Worm (Caenorhabditis elegans): Measurements from ENCODE around the gene unc-7.

unc-7 gene

DNA sequence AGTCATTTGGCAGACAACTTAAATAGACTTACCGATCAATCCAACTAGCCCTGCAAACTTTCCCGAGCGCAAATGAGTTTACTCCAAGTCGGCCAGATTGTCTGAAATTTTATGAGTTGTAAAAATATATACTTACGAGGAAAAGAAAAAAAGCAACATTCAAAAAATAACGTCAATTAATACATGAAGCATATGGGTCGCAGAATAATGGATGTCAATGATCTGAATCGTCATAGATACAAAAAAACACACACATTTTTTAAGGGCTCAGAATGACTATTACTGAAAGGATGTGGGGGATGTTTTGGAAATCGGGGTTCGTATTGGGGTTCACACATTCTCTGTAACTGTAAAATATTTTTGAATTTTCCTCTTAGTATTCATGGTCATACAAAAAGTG is at the start of gene unc-7:
TSS of gene unc-7 (minus strand) at position 101 of the 400 bp plus-strand sequence.
- no peak for TF ChIP-seq unc-62 (GFP tag; optimal IDR thresholded peaks at IDR 0.05)

DNA sequence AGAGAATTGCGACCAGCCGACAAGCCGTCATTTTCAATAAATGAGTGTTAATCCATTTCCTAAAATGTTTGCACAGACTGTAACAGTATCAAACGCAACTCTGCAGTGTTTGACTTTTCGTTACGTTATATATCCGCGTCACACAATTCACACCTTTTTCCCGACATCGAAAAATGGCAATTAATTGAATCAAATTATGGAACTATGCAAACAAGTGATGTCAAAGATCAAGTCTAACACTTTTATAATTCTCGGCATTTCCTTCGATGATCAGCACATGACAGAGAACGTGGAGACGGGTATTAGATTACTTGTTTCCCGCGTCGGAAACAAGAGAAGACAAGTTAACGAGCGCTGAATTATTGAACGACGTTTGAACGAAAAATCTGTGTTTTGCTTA is 46.7 kb upstream of the unc-7 start, which contains the start of gene phat-6:
TSS of gene phat-6 (minus strand) at position 101 of the 400 bp plus-strand sequence.
- TF ChIP-seq sup-37 (GFP tag; optimal IDR thresholded peaks at IDR 0.05): no peak
- peak; percentile 3 for TF ChIP-seq fkh-8 (tag; optimal IDR thresholded peaks at IDR 0.05)
- TF ChIP-seq zip-4 (GFP tag; optimal IDR thresholded peaks at IDR 0.05): no peak
- TF ChIP-seq egl-13 (tag; optimal IDR thresholded peaks at IDR 0.05): no peak
- no peak for TF ChIP-seq grh-1 (GFP tag; IDR thresholded peaks at IDR 0.05)
- peak; percentile 20 for TF ChIP-seq nhr-47 (tag; optimal IDR thresholded peaks at IDR 0.05)
- no peak for TF ChIP-seq C04F5.9 (tag; optimal IDR thresholded peaks at IDR 0.05)
- no peak for TF ChIP-seq blmp-1 (tag; optimal IDR thresholded peaks at IDR 0.05)
- TF ChIP-seq nhr-71 (tag; optimal IDR thresholded peaks at IDR 0.05): peak; percentile 50
- TF ChIP-seq unc-30 (tag; optimal IDR thresholded peaks at IDR 0.05): no peak
- TF ChIP-seq nhr-77 (tag; optimal IDR thresholded peaks at IDR 0.05): no peak
- TF ChIP-seq ceh-82 (tag; optimal IDR thresholded peaks at IDR 0.05): no peak
- TF ChIP-seq C34B4.2 (tag; optimal IDR thresholded peaks at IDR 0.05): no peak
- no peak for TF ChIP-seq dpl-1 (GFP tag; optimal IDR thresholded peaks at IDR 0.05)
- peak; percentile 23 for TF ChIP-seq tbx-2 (tag; optimal IDR thresholded peaks at IDR 0.05)
- TF ChIP-seq unc-86 (tag; optimal IDR thresholded peaks at IDR 0.05): peak; percentile 12
- no peak for TF ChIP-seq F16B12.6 (tag; optimal IDR thresholded peaks at IDR 0.05)
- TF ChIP-seq ceh-90 (tag; optimal IDR thresholded peaks at IDR 0.05): no peak
- TF ChIP-seq alr-1 (tag; optimal IDR thresholded peaks at IDR 0.05; ENCODE audit: borderline replicate concordance): no peak
- no peak for TF ChIP-seq isw-1 (GFP tag; IDR thresholded peaks at IDR 0.05)
- TF ChIP-seq lin-14 (GFP tag; optimal IDR thresholded peaks at IDR 0.05): peak; percentile 27
- TF ChIP-seq ztf-11 (tag; optimal IDR thresholded peaks at IDR 0.05): no peak
- TF ChIP-seq unc-98 (GFP tag; IDR thresholded peaks at IDR 0.05): no peak
- TF ChIP-seq elt-3 (tag; optimal IDR thresholded peaks at IDR 0.05): no peak

DNA sequence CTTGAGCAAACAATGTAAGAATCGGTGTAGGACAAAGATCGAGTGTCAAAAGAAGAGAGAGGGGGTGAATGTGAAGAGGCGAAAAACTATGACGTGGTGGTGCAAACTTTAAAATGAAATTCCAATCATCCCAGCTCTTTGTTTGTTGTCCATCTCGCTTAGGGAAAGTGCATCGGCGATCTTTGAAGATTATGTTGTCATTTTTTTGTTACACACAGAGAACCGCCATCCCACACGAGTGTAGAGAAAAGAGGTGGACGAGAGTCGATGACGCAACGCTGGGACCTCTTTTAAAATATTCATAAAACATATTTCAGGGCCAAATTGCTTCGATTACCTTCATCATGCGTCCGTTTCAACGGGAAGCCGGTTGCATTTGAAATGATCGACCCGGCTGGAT is 43.8 kb upstream of the unc-7 start:
- TF ChIP-seq snu-23 (GFP tag; optimal IDR thresholded peaks at IDR 0.05) (no peak), lin-14 (GFP tag; optimal IDR thresholded peaks at IDR 0.05) (peak; percentile 38), tbx-2 (tag; optimal IDR thresholded peaks at IDR 0.05) (no peak), pag-3 (tag; optimal IDR thresholded peaks at IDR 0.05; ENCODE audit: borderline replicate concordance, insufficient read depth) (no peak), efl-1 (optimal IDR thresholded peaks at IDR 0.05) (no peak), efl-1 (GFP tag; optimal IDR thresholded peaks at IDR 0.05 in 1 of 2) (peak in 1 of 2 experiments; percentile 38)

DNA sequence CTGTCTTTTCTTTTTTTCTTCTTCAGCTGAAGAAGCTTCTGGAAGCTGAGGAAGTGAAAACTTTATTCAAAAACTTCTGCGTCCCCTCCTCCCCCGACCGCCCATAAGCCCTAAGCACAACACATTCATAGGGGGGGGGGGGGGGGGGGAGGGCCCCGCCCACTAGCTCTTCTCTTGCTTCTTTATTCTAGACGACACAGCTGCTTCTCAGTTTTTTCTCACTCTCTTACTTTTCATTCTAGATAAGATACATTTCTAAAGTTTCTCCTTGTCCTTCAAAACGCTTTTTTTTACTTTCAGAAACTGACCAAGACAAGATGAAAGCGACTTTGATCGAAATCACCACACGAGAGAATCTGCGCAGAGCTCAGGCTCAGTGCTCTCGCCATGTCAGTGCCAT is 42.3 kb upstream of the unc-7 start, which contains the start of gene T10B10.4:
TSS of gene T10B10.4 (plus strand) at position 301 of the 400 bp plus-strand sequence.
- TF ChIP-seq mep-1 (tag; optimal IDR thresholded peaks at IDR 0.05) (no peak), ets-5 (GFP tag; IDR thresholded peaks at IDR 0.05) (no peak), unc-30 (tag; optimal IDR thresholded peaks at IDR 0.05) (no peak), Y116A8C.19 (tag; optimal IDR thresholded peaks at IDR 0.05; ENCODE audit: borderline replicate concordance) (no peak), hlh-17 (GFP tag; optimal IDR thresholded peaks at IDR 0.05; ENCODE audit: borderline replicate concordance) (no peak), fkh-8 (tag; optimal IDR thresholded peaks at IDR 0.05) (no peak), unc-130 (tag; optimal IDR thresholded peaks at IDR 0.05) (no peak), ceh-88 (GFP tag; IDR thresholded peaks at IDR 0.05) (no peak), nhr-77 (tag; optimal IDR thresholded peaks at IDR 0.05) (no peak), nhr-90 (tag; optimal IDR thresholded peaks at IDR 0.05; ENCODE audit: poor library complexity) (no peak), isw-1 (GFP tag; IDR thresholded peaks at IDR 0.05) (no peak), C04F5.9 (tag; optimal IDR thresholded peaks at IDR 0.05) (no peak), lin-15B (tag; optimal IDR thresholded peaks at IDR 0.05) (no peak), lir-3 (tag; optimal IDR thresholded peaks at IDR 0.05; ENCODE audit: poor library complexity) (no peak), ceh-8 (GFP tag; optimal IDR thresholded peaks at IDR 0.05) (no peak), ztf-4 (tag; optimal IDR thresholded peaks at IDR 0.05) (no peak), irx-1 (tag; optimal IDR thresholded peaks at IDR 0.05) (no peak), sox-4 (tag; optimal IDR thresholded peaks at IDR 0.05) (no peak), hpl-2 (GFP tag; optimal IDR thresholded peaks at IDR 0.05) (no peak), fkh-10 (GFP tag; optimal IDR thresholded peaks at IDR 0.05) (no peak)
